Worm (Caenorhabditis elegans): ENCODE data around the gene col-133.

The col-133 gene

ce11 chrIV:14099256-14099655 lies at the start of gene col-133:
Gene col-133 (minus strand): TSS chrIV:14099356.
- no peak for TF ChIP-seq dao-5 (tag; optimal IDR thresholded peaks at IDR 0.05)
- TF ChIP-seq him-1 (tag; optimal IDR thresholded peaks at IDR 0.05): no peak
- TF ChIP-seq W03F9.2 (tag; optimal IDR thresholded peaks at IDR 0.05): no peak

- TF ChIP-seq him-1 (tag; optimal IDR thresholded peaks at IDR 0.05) (no peak), dao-5 (tag; optimal IDR thresholded peaks at IDR 0.05) (no peak), W03F9.2 (tag; optimal IDR thresholded peaks at IDR 0.05) (no peak)
Observed at ce11 chrIV:14145594-14145993, 46.4 kb upstream of the col-133 start, which contains the start of gene oac-37. Gene oac-37 (plus strand): TSS chrIV:14145894.

ce11 chrIV:14143042-14143441 lies 43.9 kb upstream of the col-133 start:
- TF ChIP-seq W03F9.2 (tag; optimal IDR thresholded peaks at IDR 0.05): no peak
- no peak for TF ChIP-seq him-1 (tag; optimal IDR thresholded peaks at IDR 0.05)

ce11 chrIV:14137063-14137462 lies 37.9 kb upstream of the col-133 start, which contains the start of gene srz-31:
Gene srz-31 (plus strand): TSS chrIV:14137363.
- TF ChIP-seq W03F9.2 (tag; optimal IDR thresholded peaks at IDR 0.05) (no peak), dao-5 (tag; optimal IDR thresholded peaks at IDR 0.05) (no peak), him-1 (tag; optimal IDR thresholded peaks at IDR 0.05) (no peak)

- TF ChIP-seq W03F9.2 (tag; optimal IDR thresholded peaks at IDR 0.05): no peak
- no peak for TF ChIP-seq him-1 (tag; optimal IDR thresholded peaks at IDR 0.05)
Observed at ce11 chrIV:14133400-14133799, 34.2 kb upstream of the col-133 start.

- TF ChIP-seq him-1 (tag; optimal IDR thresholded peaks at IDR 0.05) (no peak), dao-5 (tag; optimal IDR thresholded peaks at IDR 0.05) (no peak), W03F9.2 (tag; optimal IDR thresholded peaks at IDR 0.05) (no peak)
Observed at ce11 chrIV:14131770-14132169, 32.6 kb upstream of the col-133 start, which contains the start of gene srz-59. Gene srz-59 (plus strand): TSS chrIV:14132070.

ce11 chrIV:14129091-14129490 lies 29.9 kb upstream of the col-133 start, which contains the start of gene srz-42:
Gene srz-42 (plus strand): TSS chrIV:14129391.
- TF ChIP-seq W03F9.2 (tag; optimal IDR thresholded peaks at IDR 0.05) (no peak), him-1 (tag; optimal IDR thresholded peaks at IDR 0.05) (no peak), dao-5 (tag; optimal IDR thresholded peaks at IDR 0.05) (no peak)

ce11 chrIV:14127805-14128610 lies 28.9 kb upstream of the col-133 start, which contains the start of gene H12I19.115:
Gene H12I19.115 (minus strand): TSS chrIV:14127855.
- TF ChIP-seq him-1 (tag; optimal IDR thresholded peaks at IDR 0.05): no peak
- no peak for TF ChIP-seq W03F9.2 (tag; optimal IDR thresholded peaks at IDR 0.05)
- TF ChIP-seq dao-5 (tag; optimal IDR thresholded peaks at IDR 0.05): no peak

ce11 chrIV:14123956-14124355 lies 24.8 kb upstream of the col-133 start, which contains the start of gene nkcc-1:
Gene nkcc-1 (minus strand): TSS chrIV:14124056.
- TF ChIP-seq W03F9.2 (tag; optimal IDR thresholded peaks at IDR 0.05) (no peak), him-1 (tag; optimal IDR thresholded peaks at IDR 0.05) (no peak), dao-5 (tag; optimal IDR thresholded peaks at IDR 0.05) (no peak)

ce11 chrIV:14119327-14119726 lies 20.2 kb upstream of the col-133 start:
- TF ChIP-seq dao-5 (tag; optimal IDR thresholded peaks at IDR 0.05) (no peak), W03F9.2 (tag; optimal IDR thresholded peaks at IDR 0.05) (no peak), him-1 (tag; optimal IDR thresholded peaks at IDR 0.05) (no peak)

ce11 chrIV:14115556-14115955 lies 16.4 kb upstream of the col-133 start:
- no peak for TF ChIP-seq dao-5 (tag; optimal IDR thresholded peaks at IDR 0.05)
- TF ChIP-seq W03F9.2 (tag; optimal IDR thresholded peaks at IDR 0.05): peak; percentile 45

- no peak for TF ChIP-seq W03F9.2 (tag; optimal IDR thresholded peaks at IDR 0.05)
- TF ChIP-seq dao-5 (tag; optimal IDR thresholded peaks at IDR 0.05): no peak
- no peak for TF ChIP-seq him-1 (tag; optimal IDR thresholded peaks at IDR 0.05)
Observed at ce11 chrIV:14115045-14115444, 15.9 kb upstream of the col-133 start.

- TF ChIP-seq W03F9.2 (tag; optimal IDR thresholded peaks at IDR 0.05) (no peak), dao-5 (tag; optimal IDR thresholded peaks at IDR 0.05) (no peak), him-1 (tag; optimal IDR thresholded peaks at IDR 0.05) (no peak)
Observed at ce11 chrIV:14114357-14114756, 15.2 kb upstream of the col-133 start.

ce11 chrIV:14113621-14114020 lies 14.5 kb upstream of the col-133 start:
- TF ChIP-seq W03F9.2 (tag; optimal IDR thresholded peaks at IDR 0.05): no peak
- no peak for TF ChIP-seq him-1 (tag; optimal IDR thresholded peaks at IDR 0.05)
- TF ChIP-seq dao-5 (tag; optimal IDR thresholded peaks at IDR 0.05): no peak

- TF ChIP-seq dao-5 (tag; optimal IDR thresholded peaks at IDR 0.05) (no peak), W03F9.2 (tag; optimal IDR thresholded peaks at IDR 0.05) (no peak), him-1 (tag; optimal IDR thresholded peaks at IDR 0.05) (no peak)
Observed at ce11 chrIV:14107647-14108046, 8.5 kb upstream of the col-133 start.

Measured in whole organism, L4/young adult.